Worm (Caenorhabditis elegans) whole organism, L1 larva: ENCODE measurements around the gene F40A3.1.
A peak's percentile ranks its signal among the peaks of the same experiment; 100 is the strongest.

Source experiments
- C34B4.2 ChIP-seq: sonication (generic microtip); optimal IDR thresholded peaks from 2 replicates; lab custom pipeline; 2017; ENCODE audit warnings: mild to moderate bottlenecking, missing genetic modification characterization, missing compliant biosample characterization
- aha-1 ChIP-seq: fragments of 150-350 bp; optimal IDR thresholded peaks from 2 replicates; lab custom pipeline; 2014; ENCODE audit warnings: missing biosample characterization, missing genetic modification characterization
- alr-1 ChIP-seq: fragments of 200-800 bp; sonication (Bioruptor generic); optimal IDR thresholded peaks from 2 replicates; lab custom pipeline; 2018; ENCODE audit warnings: borderline replicate concordance, mild to moderate bottlenecking, missing genetic modification characterization, missing compliant biosample characterization
- aly-2 ChIP-seq: fragments of 150-350 bp; optimal IDR thresholded peaks from 2 replicates; lab custom pipeline; 2014; ENCODE audit warnings: missing biosample characterization, missing genetic modification characterization
- ama-1 ChIP-seq: fragments of 150-350 bp; optimal IDR thresholded peaks from 2 replicates; lab custom pipeline; 2014
- blmp-1 ChIP-seq: fragments of 150-350 bp; optimal IDR thresholded peaks from 2 replicates; lab custom pipeline; 2014; ENCODE audit warnings: missing biosample characterization, missing genetic modification characterization
- ceh-90 ChIP-seq: sonication (generic microtip); optimal IDR thresholded peaks from 2 replicates; lab custom pipeline; 2016; ENCODE audit warnings: missing genetic modification characterization, missing compliant biosample characterization
- dpl-1 ChIP-seq, 3 experiments: fragments of 150-350 bp in 2 of 3; sonication (generic microtip) in 1 of 3; optimal IDR thresholded peaks; 2 replicates each; lab custom pipeline; 2014 to 2017; ENCODE audit warnings: missing biosample characterization in 3 of 3, missing genetic modification characterization in 3 of 3, missing genetic modification reagents in 3 of 3
- efl-1 ChIP-seq, 4 experiments: fragments of 150-350 bp; optimal IDR thresholded peaks in 3 of 4; peaks in 1 of 4; 1 replicate in 1 of 4; 2 replicates in 3 of 4; lab custom pipeline; 2014; ENCODE audit warnings: missing biosample characterization in 2 of 4, missing genetic modification characterization in 2 of 4, missing genetic modification reagents in 2 of 4
- efl-3 ChIP-seq: fragments of 200-800 bp; sonication (Bioruptor generic); optimal IDR thresholded peaks from 2 replicates; lab custom pipeline; 2018; ENCODE audit warnings: mild to moderate bottlenecking, missing genetic modification characterization, missing compliant biosample characterization
- egl-27 ChIP-seq, 2 experiments: fragments of 150-350 bp in 1 of 2; sonication (generic microtip); optimal IDR thresholded peaks; 3 replicates each; lab custom pipeline; 2017 to 2018; ENCODE audit warnings: missing biosample characterization in 2 of 2, missing genetic modification characterization in 2 of 2, missing genetic modification reagents in 2 of 2
- elt-2 ChIP-seq: sonication (generic microtip); optimal IDR thresholded peaks from 2 replicates; lab custom pipeline; 2016; ENCODE audit warnings: missing genetic modification characterization, mild to moderate bottlenecking, inconsistent platforms, missing compliant biosample characterization, missing genetic modification reagents
- elt-3 ChIP-seq, 6 experiments: fragments of 150-350 bp in 1 of 6; sonication (generic microtip); optimal IDR thresholded peaks; 2 replicates each; lab custom pipeline; 2017 to 2018; ENCODE audit warnings: missing biosample characterization in 6 of 6, missing genetic modification characterization in 6 of 6, inconsistent platforms in 1 of 6
- ets-5 ChIP-seq: fragments of 200-800 bp; sonication (Bioruptor generic); IDR thresholded peaks from 2 replicates; pipeline ENCODE4 v1.3.6; 2022; ENCODE audit warnings: missing genetic modification characterization, missing compliant biosample characterization
- fkh-10 ChIP-seq: sonication (generic microtip); optimal IDR thresholded peaks from 2 replicates; lab custom pipeline; 2017; ENCODE audit warnings: missing biosample characterization, missing genetic modification reagents, missing genetic modification characterization
- fkh-4 ChIP-seq: sonication (generic microtip); optimal IDR thresholded peaks from 2 replicates; lab custom pipeline; 2016; ENCODE audit warnings: missing compliant biosample characterization, missing genetic modification characterization, borderline replicate concordance
- fkh-8 ChIP-seq: sonication (generic microtip); optimal IDR thresholded peaks from 2 replicates; lab custom pipeline; 2016; ENCODE audit warnings: mild to moderate bottlenecking, missing genetic modification characterization, missing compliant biosample characterization
- fos-1 ChIP-seq: fragments of 150-350 bp; optimal IDR thresholded peaks from 2 replicates; lab custom pipeline; 2014; ENCODE audit warnings: missing biosample characterization, missing genetic modification characterization
- grh-1 ChIP-seq: fragments of 200-800 bp; sonication (Bioruptor generic); IDR thresholded peaks from 2 replicates; pipeline ENCODE4 v1.3.6; 2022; ENCODE audit warnings: missing genetic modification reagents, missing genetic modification characterization, missing compliant biosample characterization
- hlh-17 ChIP-seq: fragments of 200-800 bp; sonication (Bioruptor generic); optimal IDR thresholded peaks from 2 replicates; lab custom pipeline; 2018; ENCODE audit warnings: missing genetic modification characterization, mild to moderate bottlenecking, missing compliant biosample characterization, moderate library complexity, borderline replicate concordance
- isw-1 ChIP-seq: fragments of 200-800 bp; sonication (Bioruptor generic); IDR thresholded peaks from 2 replicates; pipeline ENCODE4 v1.3.6; 2022; ENCODE audit warnings: missing genetic modification characterization, missing compliant biosample characterization
- jun-1 ChIP-seq: fragments of 150-350 bp; optimal IDR thresholded peaks from 2 replicates; lab custom pipeline; 2014; ENCODE audit warnings: missing biosample characterization, missing genetic modification reagents, missing genetic modification characterization
- lin-14 ChIP-seq: fragments of 200-800 bp; sonication (Bioruptor generic); optimal IDR thresholded peaks from 2 replicates; lab custom pipeline; 2018; ENCODE audit warnings: mild to moderate bottlenecking, missing genetic modification characterization, moderate library complexity, missing compliant biosample characterization
- lin-15B ChIP-seq: fragments of 150-350 bp; sonication (generic microtip); optimal IDR thresholded peaks from 3 replicates; lab custom pipeline; 2014; ENCODE audit warnings: missing biosample characterization, missing genetic modification characterization
- lin-35 ChIP-seq, 2 experiments: fragments of 150-350 bp; optimal IDR thresholded peaks; 2 replicates each; lab custom pipeline; 2014; ENCODE audit warnings: missing biosample characterization in 2 of 2, missing genetic modification characterization in 2 of 2, missing genetic modification reagents in 2 of 2
- mab-9 ChIP-seq: fragments of 200-800 bp; sonication (Bioruptor generic); IDR thresholded peaks from 2 replicates; pipeline ENCODE4 v1.3.6; 2022; ENCODE audit warnings: missing genetic modification reagents, missing genetic modification characterization, missing compliant biosample characterization
- mdl-1 ChIP-seq, 2 experiments: fragments of 150-350 bp; optimal IDR thresholded peaks; 2 replicates each; lab custom pipeline; 2014 to 2017; ENCODE audit warnings: missing biosample characterization in 2 of 2, missing genetic modification characterization in 2 of 2, inconsistent platforms in 1 of 2
- mep-1 ChIP-seq: fragments of 150-350 bp; optimal IDR thresholded peaks from 2 replicates; lab custom pipeline; 2014; ENCODE audit warnings: missing biosample characterization, missing genetic modification characterization
- nhr-12 ChIP-seq: sonication (generic microtip); optimal IDR thresholded peaks from 2 replicates; lab custom pipeline; 2017; ENCODE audit warnings: missing biosample characterization, missing genetic modification characterization
- nhr-19 ChIP-seq: fragments of 200-800 bp; sonication (Bioruptor generic); conservative IDR thresholded peaks from 2 replicates; pipeline ENCODE4 v1.3.6; 2022; ENCODE audit warnings: missing genetic modification characterization, missing compliant biosample characterization
- nhr-28 ChIP-seq: fragments of 150-350 bp; optimal IDR thresholded peaks from 2 replicates; lab custom pipeline; 2014; ENCODE audit warnings: missing biosample characterization, missing genetic modification characterization
- nhr-47 ChIP-seq: sonication (generic microtip); optimal IDR thresholded peaks from 2 replicates; lab custom pipeline; 2016; ENCODE audit warnings: mild to moderate bottlenecking, missing genetic modification characterization, moderate library complexity, missing compliant biosample characterization
- nhr-71 ChIP-seq: sonication (generic microtip); optimal IDR thresholded peaks from 2 replicates; lab custom pipeline; 2016; ENCODE audit warnings: mild to moderate bottlenecking, missing genetic modification characterization, moderate library complexity, missing compliant biosample characterization
- nhr-76 ChIP-seq: sonication (generic microtip); optimal IDR thresholded peaks from 2 replicates; lab custom pipeline; 2017; ENCODE audit warnings: missing biosample characterization, missing genetic modification characterization
- nhr-90 ChIP-seq: sonication (generic microtip); optimal IDR thresholded peaks from 2 replicates; lab custom pipeline; 2016; ENCODE audit warnings: mild to moderate bottlenecking, missing genetic modification characterization, missing compliant biosample characterization; ENCODE audit not compliant: poor library complexity
- pag-3 ChIP-seq: sonication (generic microtip); optimal IDR thresholded peaks from 2 replicates; lab custom pipeline; 2017; ENCODE audit warnings: missing genetic modification characterization, mild to moderate bottlenecking, missing compliant biosample characterization, antibody characterized with exemption, borderline replicate concordance; ENCODE audit not compliant: insufficient read depth
- pax-3 ChIP-seq: fragments of 200-800 bp; sonication (Bioruptor generic); optimal IDR thresholded peaks from 2 replicates; lab custom pipeline; 2018; ENCODE audit warnings: mild to moderate bottlenecking, missing genetic modification characterization, moderate library complexity, missing compliant biosample characterization
- rnt-1 ChIP-seq: sonication (generic microtip); optimal IDR thresholded peaks from 2 replicates; lab custom pipeline; 2016; ENCODE audit warnings: mild to moderate bottlenecking, missing genetic modification characterization, moderate library complexity, missing compliant biosample characterization
- snpc-4 ChIP-seq: fragments of 150-350 bp; optimal IDR thresholded peaks from 2 replicates; lab custom pipeline; 2014; ENCODE audit warnings: missing biosample characterization, missing genetic modification characterization
- sptf-1 ChIP-seq: fragments of 150-350 bp; optimal IDR thresholded peaks from 2 replicates; lab custom pipeline; 2014; ENCODE audit warnings: missing biosample characterization, missing genetic modification characterization
- sup-37 ChIP-seq: fragments of 200-800 bp; sonication (Bioruptor generic); optimal IDR thresholded peaks from 2 replicates; lab custom pipeline; 2018; ENCODE audit warnings: mild to moderate bottlenecking, missing genetic modification characterization, missing compliant biosample characterization
- tbx-2 ChIP-seq: sonication (generic microtip); optimal IDR thresholded peaks from 2 replicates; lab custom pipeline; 2016; ENCODE audit warnings: missing genetic modification characterization, missing compliant biosample characterization
- tlp-1 ChIP-seq: fragments of 150-350 bp; optimal IDR thresholded peaks from 2 replicates; lab custom pipeline; 2014; ENCODE audit warnings: missing biosample characterization, missing genetic modification characterization
- unc-130 ChIP-seq: fragments of 150-350 bp; optimal IDR thresholded peaks from 2 replicates; lab custom pipeline; 2017; ENCODE audit warnings: missing biosample characterization, missing genetic modification characterization, inconsistent platforms
- unc-30 ChIP-seq: sonication (generic microtip); optimal IDR thresholded peaks from 2 replicates; lab custom pipeline; 2017; ENCODE audit warnings: missing biosample characterization, missing genetic modification characterization
- unc-62 ChIP-seq: fragments of 150-350 bp; optimal IDR thresholded peaks from 2 replicates; lab custom pipeline; 2014; ENCODE audit warnings: missing biosample characterization, missing genetic modification reagents, missing genetic modification characterization
- unc-98 ChIP-seq: fragments of 200-800 bp; sonication (Bioruptor generic); IDR thresholded peaks from 2 replicates; pipeline ENCODE4 v1.3.6; 2022; ENCODE audit warnings: missing genetic modification characterization, missing compliant biosample characterization
- vab-15 ChIP-seq: sonication (generic microtip); optimal IDR thresholded peaks from 2 replicates; lab custom pipeline; 2017; ENCODE audit warnings: missing genotype, mild to moderate bottlenecking, missing genetic modification characterization, missing compliant biosample characterization
- xbp-1 ChIP-seq: sonication (generic microtip); optimal IDR thresholded peaks from 2 replicates; lab custom pipeline; 2016; ENCODE audit warnings: missing genetic modification characterization, missing compliant biosample characterization
- zag-1 ChIP-seq: fragments of 150-350 bp; optimal IDR thresholded peaks from 2 replicates; lab custom pipeline; 2014; ENCODE audit warnings: missing biosample characterization, missing genetic modification characterization
- zip-4 ChIP-seq: fragments of 200-800 bp; sonication (Bioruptor generic); optimal IDR thresholded peaks from 2 replicates; lab custom pipeline; 2018; ENCODE audit warnings: mild to moderate bottlenecking, missing genetic modification characterization, moderate library complexity, missing compliant biosample characterization
- ztf-11 ChIP-seq, 2 experiments: sonication (generic microtip); optimal IDR thresholded peaks; 2 replicates each; lab custom pipeline; 2016 to 2017; ENCODE audit warnings: missing genetic modification characterization in 2 of 2, missing biosample characterization in 1 of 2, missing compliant biosample characterization in 1 of 2

The F40A3.1 gene

DNA sequence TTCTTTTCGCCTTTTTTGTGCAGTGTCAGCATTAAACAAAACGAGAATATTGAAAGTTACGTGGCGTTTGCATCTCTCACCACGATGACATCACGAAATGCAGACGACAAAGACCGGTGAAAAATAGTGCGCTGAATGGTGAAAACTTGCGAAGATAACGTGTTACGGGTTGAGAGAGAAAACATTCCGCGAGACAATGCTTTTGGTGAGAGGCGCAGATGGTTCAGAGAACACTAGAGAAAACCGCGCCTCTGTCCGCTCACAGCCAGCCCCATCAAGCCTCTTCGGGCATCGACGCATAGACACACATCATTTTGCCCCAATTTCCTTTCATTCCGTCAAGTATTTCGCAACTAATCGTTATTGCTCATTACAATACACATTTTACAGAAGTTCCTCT is 36.7 kb upstream of the F40A3.1 start, which contains the start of the genes C37C3.9 and C37C3.18:
Gene C37C3.9 (minus strand): TSS at position 98 of the 400 bp plus-strand sequence.
Gene C37C3.18 (plus strand): TSS at position 391 of the 400 bp plus-strand sequence.
- TF ChIP-seq pax-3 (tag; lab: Kevin White, UChicago) (peak; percentile 45), C34B4.2 (tag; lab: Kevin White, UChicago) (no peak), egl-27 (tag; optimal IDR thresholded peaks at IDR 0.05; lab: Kevin White, UChicago) (peak; percentile 5 to 15), sptf-1 (tag; lab: Kevin White, UChicago) (no peak), tlp-1 (tag; lab: Kevin White, UChicago) (no peak), hlh-17 (GFP tag; lab: Kevin White, UChicago) (no peak), alr-1 (tag; lab: Kevin White, UChicago) (no peak), efl-1 (optimal IDR thresholded peaks at IDR 0.05; lab: Kevin White, UChicago) (peak; percentile 85 to 97), efl-1 (GFP tag; optimal IDR thresholded peaks at IDR 0.05 in 1 of 2; lab: Kevin White, UChicago) (peak; percentile 54 to 90), tbx-2 (tag; lab: Kevin White, UChicago) (peak; percentile 78), nhr-47 (peak; percentile 85), lin-14 (GFP tag; lab: Kevin White, UChicago) (peak; percentile 92), nhr-76 (tag; lab: Kevin White, UChicago) (no peak), ets-5 (GFP tag; lab: Robert Waterston, UW) (no peak), ceh-90 (tag; lab: Kevin White, UChicago) (no peak), snpc-4 (tag; lab: Kevin White, UChicago) (peak; percentile 60), fkh-10 (GFP tag; lab: Kevin White, UChicago) (no peak), nhr-90 (tag; lab: Kevin White, UChicago) (peak; percentile 48), grh-1 (GFP tag; lab: Robert Waterston, UW) (no peak), unc-98 (GFP tag; lab: Robert Waterston, UW) (no peak), elt-2 (tag; lab: Kevin White, UChicago) (peak; percentile 58), lin-15B (tag; lab: Kevin White, UChicago) (no peak), mdl-1 (tag; optimal IDR thresholded peaks at IDR 0.05; lab: Kevin White, UChicago) (peak in 1 of 2 experiments; percentile 84), fos-1 (peak; percentile 80), aly-2 (tag; lab: Kevin White, UChicago) (peak; percentile 38), zag-1 (tag; lab: Kevin White, UChicago) (peak; percentile 39), nhr-19 (peak; percentile 75), ztf-11 (tag; optimal IDR thresholded peaks at IDR 0.05; lab: Kevin White, UChicago) (no peak), fkh-8 (tag; lab: Kevin White, UChicago) (peak; percentile 87), xbp-1 (tag; lab: Kevin White, UChicago) (peak; percentile 85), mep-1 (peak; percentile 78), aha-1 (tag; lab: Kevin White, UChicago) (no peak), unc-30 (tag; lab: Kevin White, UChicago) (no peak), elt-3 (tag; optimal IDR thresholded peaks at IDR 0.05; lab: Kevin White, UChicago) (peak in 1 of 6 experiments; percentile 47), unc-62 (GFP tag; lab: Kevin White, UChicago) (no peak), nhr-28 (tag; lab: Kevin White, UChicago) (no peak), zip-4 (GFP tag; lab: Kevin White, UChicago) (peak; percentile 37), efl-3 (no peak), nhr-12 (tag; lab: Kevin White, UChicago) (no peak), sup-37 (GFP tag; lab: Kevin White, UChicago) (peak; percentile 22), mab-9 (peak; percentile 27; the same call in 1 of the 2 replicates), blmp-1 (tag; lab: Kevin White, UChicago) (peak; percentile 77), pag-3 (no peak), nhr-71 (peak; percentile 90), fkh-4 (no peak), unc-130 (tag; lab: Kevin White, UChicago) (peak; percentile 51), isw-1 (GFP tag; lab: Robert Waterston, UW) (peak; percentile 77), dpl-1 (GFP tag; optimal IDR thresholded peaks at IDR 0.05; lab: Kevin White, UChicago) (peak; percentile 52 to 60 (median 52)), rnt-1 (tag; lab: Kevin White, UChicago) (peak; percentile 81), lin-35 (GFP tag; optimal IDR thresholded peaks at IDR 0.05; lab: Kevin White, UChicago) (peak; percentile 74 to 82), jun-1 (peak; percentile 83), ama-1 (lab: Kevin White, UChicago) (no peak), vab-15 (tag; lab: Kevin White, UChicago) (no peak)
